Worm (Caenorhabditis elegans): Measurements from ENCODE around the gene snn-1.
A peak's percentile ranks its signal among the peaks of the same experiment; 100 is the strongest.

snn-1 gene

ce11 chrIV:1781559-1781958 lies 33.4 kb downstream of the snn-1 start, which contains the start of gene frpr-19:
Gene frpr-19 (minus strand): TSS chrIV:1781659.
- TF ChIP-seq blmp-1 (tag; optimal IDR thresholded peaks at IDR 0.05) (no peak), efl-1 (optimal IDR thresholded peaks at IDR 0.05) (no peak), efl-1 (GFP tag; optimal IDR thresholded peaks at IDR 0.05 in 1 of 2) (no peak), F16B12.6 (tag; optimal IDR thresholded peaks at IDR 0.05) (no peak), hpl-2 (GFP tag; optimal IDR thresholded peaks at IDR 0.05) (no peak), ceh-90 (tag; optimal IDR thresholded peaks at IDR 0.05) (no peak), rnt-1 (tag; optimal IDR thresholded peaks at IDR 0.05) (no peak)

- TF ChIP-seq lin-39 (tag; optimal IDR thresholded peaks at IDR 0.05) (no peak), mef-2 (tag; optimal IDR thresholded peaks at IDR 0.05) (no peak), lin-15B (tag; optimal IDR thresholded peaks at IDR 0.05) (no peak), efl-1 (optimal IDR thresholded peaks at IDR 0.05) (no peak), efl-1 (GFP tag; optimal IDR thresholded peaks at IDR 0.05 in 1 of 2) (peak in 1 of 2 experiments; percentile 9), nhr-90 (tag; optimal IDR thresholded peaks at IDR 0.05; ENCODE audit: poor library complexity) (no peak), aha-1 (tag; optimal IDR thresholded peaks at IDR 0.05) (no peak)
Observed at ce11 chrIV:1771843-1772242, 43.1 kb downstream of the snn-1 start, which contains the start of gene Y41D4A.1. Gene Y41D4A.1 (plus strand): TSS chrIV:1772143.

ce11 chrIV:1769074-1769473 lies 45.8 kb downstream of the snn-1 start:
- TF ChIP-seq ceh-8 (GFP tag; optimal IDR thresholded peaks at IDR 0.05) (peak; percentile 71), nhr-20 (tag; optimal IDR thresholded peaks at IDR 0.05) (no peak), ets-5 (GFP tag; IDR thresholded peaks at IDR 0.05) (0 out of 2 replicates have a peak, but pooled peaks have one; percentile 41), snpc-4 (tag; optimal IDR thresholded peaks at IDR 0.05) (no peak)

- TF ChIP-seq isw-1 (GFP tag; IDR thresholded peaks at IDR 0.05) (no peak), F16B12.6 (tag; optimal IDR thresholded peaks at IDR 0.05) (no peak), aly-2 (tag; optimal IDR thresholded peaks at IDR 0.05) (no peak), lin-39 (tag; optimal IDR thresholded peaks at IDR 0.05) (no peak), jun-1 (tag; optimal IDR thresholded peaks at IDR 0.05) (no peak), ceh-88 (GFP tag; IDR thresholded peaks at IDR 0.05) (no peak), unc-62 (GFP tag; optimal IDR thresholded peaks at IDR 0.05) (no peak)
Observed at ce11 chrIV:1768288-1768687, 46.6 kb downstream of the snn-1 start, which contains the start of gene col-108. Gene col-108 (plus strand): TSS chrIV:1768588.

- peak; percentile 33 for TF ChIP-seq swsn-7 (tag; optimal IDR thresholded peaks at IDR 0.05)
- no peak for TF ChIP-seq C16A3.4 (tag; optimal IDR thresholded peaks at IDR 0.05)
- TF ChIP-seq tlp-1 (tag; optimal IDR thresholded peaks at IDR 0.05) = no peak
- TF ChIP-seq ets-5 (GFP tag; IDR thresholded peaks at IDR 0.05) = no peak
- no peak for TF ChIP-seq efl-1 (optimal IDR thresholded peaks at IDR 0.05)
- no peak for TF ChIP-seq efl-1 (GFP tag; optimal IDR thresholded peaks at IDR 0.05 in 1 of 2)
- peak; percentile 93 for TF ChIP-seq ces-1 (GFP tag; optimal IDR thresholded peaks at IDR 0.05)
- TF ChIP-seq jun-1 (tag; optimal IDR thresholded peaks at IDR 0.05) = no peak
- TF ChIP-seq snu-23 (GFP tag; optimal IDR thresholded peaks at IDR 0.05) = peak; percentile 27
- TF ChIP-seq ceh-8 (GFP tag; optimal IDR thresholded peaks at IDR 0.05) = peak; percentile 31
- no peak for TF ChIP-seq unc-62 (GFP tag; optimal IDR thresholded peaks at IDR 0.05)
- peak; percentile 22 for TF ChIP-seq xbp-1 (tag; optimal IDR thresholded peaks at IDR 0.05)
- TF ChIP-seq fkh-10 (GFP tag; optimal IDR thresholded peaks at IDR 0.05) = peak; percentile 41
- TF ChIP-seq mab-9 (GFP tag; IDR thresholded peaks at IDR 0.05) = no peak
- peak in 2 of 3 experiments; percentile 16 to 30 for TF ChIP-seq ceh-82 (tag; optimal IDR thresholded peaks at IDR 0.05)
- TF ChIP-seq egl-27 (tag; optimal IDR thresholded peaks at IDR 0.05) = no peak
- no peak for TF ChIP-seq elt-3 (tag; optimal IDR thresholded peaks at IDR 0.05)
- peak; percentile 3 to 36 for TF ChIP-seq lsy-2 (tag; optimal IDR thresholded peaks at IDR 0.05)
- no peak for TF ChIP-seq C04F5.9 (tag; optimal IDR thresholded peaks at IDR 0.05)
- TF ChIP-seq lin-35 (GFP tag; optimal IDR thresholded peaks at IDR 0.05) = peak in 1 of 2 experiments; percentile 5
- TF ChIP-seq aly-2 (tag; optimal IDR thresholded peaks at IDR 0.05) = no peak
- TF ChIP-seq fkh-4 (tag; optimal IDR thresholded peaks at IDR 0.05; ENCODE audit: borderline replicate concordance) = no peak
- no peak for TF ChIP-seq nhr-76 (tag; optimal IDR thresholded peaks at IDR 0.05)
- TF ChIP-seq lin-14 (GFP tag; optimal IDR thresholded peaks at IDR 0.05) = peak; percentile 94
- no peak for TF ChIP-seq nhr-20 (tag; optimal IDR thresholded peaks at IDR 0.05)
- TF ChIP-seq mep-1 (tag; optimal IDR thresholded peaks at IDR 0.05) = peak; percentile 23
- no peak for TF ChIP-seq nhr-237 (tag; optimal IDR thresholded peaks at IDR 0.05)
- TF ChIP-seq nhr-47 (tag; optimal IDR thresholded peaks at IDR 0.05) = peak; percentile 55
- TF ChIP-seq nhr-84 (tag; optimal IDR thresholded peaks at IDR 0.05) = no peak
- TF ChIP-seq unc-130 (tag; optimal IDR thresholded peaks at IDR 0.05) = no peak
- no peak for TF ChIP-seq nhr-28 (tag; optimal IDR thresholded peaks at IDR 0.05)
- TF ChIP-seq aha-1 (tag; optimal IDR thresholded peaks at IDR 0.05) = no peak
- peak; percentile 21 for TF ChIP-seq egl-13 (tag; optimal IDR thresholded peaks at IDR 0.05)
Observed at ce11 chrIV:1765954-1766353, 49.0 kb downstream of the snn-1 start.

Measured in whole organism, L1 larva.